Worm (Caenorhabditis elegans): ENCODE measurements around the gene srh-272.

srh-272 gene

DNA sequence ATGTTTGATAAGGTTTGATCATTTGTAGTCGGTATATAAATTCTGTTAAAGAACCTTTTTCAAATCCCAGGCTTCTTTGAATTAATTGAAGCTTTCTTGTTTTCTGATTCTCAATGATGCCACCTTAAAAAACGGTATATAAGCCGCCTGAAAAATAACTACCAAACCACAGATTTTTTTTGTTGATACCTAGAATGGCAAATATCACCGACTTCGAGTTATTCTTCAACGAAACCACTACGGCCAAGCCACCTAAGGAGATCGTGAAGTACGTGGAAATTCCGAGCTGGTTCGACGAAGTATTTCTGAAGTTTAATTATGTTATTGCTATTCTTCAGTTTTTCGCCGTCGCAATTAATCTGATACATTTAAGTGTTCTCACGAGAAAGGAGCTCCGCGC is 32.3 kb upstream of the srh-272 start, which contains the start of gene srw-2:
Gene srw-2, plus strand, starts transcription at position 62 of the 400 bp plus-strand sequence.
- no peak for TF ChIP-seq zip-8 (tag; optimal IDR thresholded peaks at IDR 0.05)
- no peak for TF ChIP-seq lsy-2 (tag; optimal IDR thresholded peaks at IDR 0.05)
- no peak for TF ChIP-seq ham-2 (GFP tag; optimal IDR thresholded peaks at IDR 0.05)
- TF ChIP-seq elt-3 (tag; optimal IDR thresholded peaks at IDR 0.05), result no peak
- no peak for TF ChIP-seq sptf-1 (tag; optimal IDR thresholded peaks at IDR 0.05)
- no peak for TF ChIP-seq ceh-83 (GFP tag; optimal IDR thresholded peaks at IDR 0.05)
- TF ChIP-seq unc-120 (tag; optimal IDR thresholded peaks at IDR 0.05; ENCODE audit: poor library complexity, severe bottlenecking), result no peak
- TF ChIP-seq flh-1 (GFP tag; optimal IDR thresholded peaks at IDR 0.05), result no peak
- TF ChIP-seq elt-1 (tag; optimal IDR thresholded peaks at IDR 0.05; ENCODE audit: borderline replicate concordance, insufficient read depth), result no peak
- no peak for TF ChIP-seq ceh-39 (tag; optimal IDR thresholded peaks at IDR 0.05)
- TF ChIP-seq nhr-237 (tag; optimal IDR thresholded peaks at IDR 0.05), result no peak
- TF ChIP-seq blmp-1 (tag; optimal IDR thresholded peaks at IDR 0.05), result no peak
- TF ChIP-seq lin-32 (GFP tag; optimal IDR thresholded peaks at IDR 0.05), result no peak

DNA sequence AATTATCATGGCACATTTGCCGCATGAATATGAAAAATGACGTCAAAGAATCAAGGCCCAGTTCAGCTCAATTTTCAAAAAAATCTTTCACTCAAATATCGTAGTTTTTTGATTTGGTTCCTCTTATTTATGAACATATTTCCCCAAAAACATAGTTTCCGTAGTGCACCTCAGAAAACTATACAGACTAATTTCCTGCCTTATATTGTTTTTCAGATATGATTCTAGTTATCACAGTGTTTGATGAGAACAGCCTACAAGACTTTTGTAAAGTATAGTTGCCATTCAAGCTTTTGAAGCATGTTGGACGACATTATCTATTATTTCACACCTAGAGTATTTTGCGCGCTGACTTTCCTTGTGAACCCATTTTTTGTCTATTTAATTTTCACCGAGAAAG is 30.5 kb upstream of the srh-272 start, which contains the start of gene srj-50:
Gene srj-50, plus strand, starts transcription at position 301 of the 400 bp plus-strand sequence.
- TF ChIP-seq pha-4 (tag; optimal IDR thresholded peaks at IDR 0.05) (no peak), hlh-1 (tag; optimal IDR thresholded peaks at IDR 0.05) (no peak), nhr-12 (tag; optimal IDR thresholded peaks at IDR 0.05) (no peak), mls-2 (tag; optimal IDR thresholded peaks at IDR 0.05) (no peak), drap-1 (GFP tag; optimal IDR thresholded peaks at IDR 0.05) (no peak), ceh-43 (GFP tag; optimal IDR thresholded peaks at IDR 0.05) (no peak), mep-1 (tag; optimal IDR thresholded peaks at IDR 0.05) (no peak), unc-62 (GFP tag; optimal IDR thresholded peaks at IDR 0.05) (no peak), ztf-11 (tag; optimal IDR thresholded peaks at IDR 0.05) (no peak), nhr-237 (tag; optimal IDR thresholded peaks at IDR 0.05) (no peak), ham-2 (GFP tag; optimal IDR thresholded peaks at IDR 0.05) (no peak), lin-32 (GFP tag; optimal IDR thresholded peaks at IDR 0.05) (no peak), sem-2 (GFP tag; optimal IDR thresholded peaks at IDR 0.05) (no peak)

DNA sequence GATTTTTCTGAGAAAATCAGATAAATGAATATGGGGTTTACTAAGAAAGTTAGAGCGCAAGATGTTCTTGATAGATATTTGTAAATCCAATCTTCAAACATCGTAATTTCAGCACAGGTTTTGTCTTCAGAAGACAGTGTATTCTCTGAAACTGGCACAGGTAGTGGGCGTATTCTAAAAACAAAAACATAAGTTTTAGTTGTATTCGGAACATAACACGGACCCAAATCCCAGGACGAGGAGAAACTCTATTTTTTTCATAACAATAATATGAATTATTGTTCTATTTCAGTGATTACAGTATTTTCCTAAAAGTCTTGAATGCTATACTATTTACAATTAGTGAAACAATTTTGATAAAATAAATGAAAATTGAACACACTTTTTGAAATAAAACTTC is 26.6 kb upstream of the srh-272 start, which contains the start of gene srj-45:
Gene srj-45, minus strand, starts transcription at position 101 of the 400 bp plus-strand sequence.
- TF ChIP-seq mep-1 (tag; optimal IDR thresholded peaks at IDR 0.05) (no peak), ztf-11 (tag; optimal IDR thresholded peaks at IDR 0.05) (no peak), flh-1 (GFP tag; optimal IDR thresholded peaks at IDR 0.05) (no peak), lin-13 (tag; optimal IDR thresholded peaks at IDR 0.05) (no peak), nhr-237 (tag; optimal IDR thresholded peaks at IDR 0.05) (no peak), elt-1 (tag; optimal IDR thresholded peaks at IDR 0.05; ENCODE audit: borderline replicate concordance, insufficient read depth) (no peak)

DNA sequence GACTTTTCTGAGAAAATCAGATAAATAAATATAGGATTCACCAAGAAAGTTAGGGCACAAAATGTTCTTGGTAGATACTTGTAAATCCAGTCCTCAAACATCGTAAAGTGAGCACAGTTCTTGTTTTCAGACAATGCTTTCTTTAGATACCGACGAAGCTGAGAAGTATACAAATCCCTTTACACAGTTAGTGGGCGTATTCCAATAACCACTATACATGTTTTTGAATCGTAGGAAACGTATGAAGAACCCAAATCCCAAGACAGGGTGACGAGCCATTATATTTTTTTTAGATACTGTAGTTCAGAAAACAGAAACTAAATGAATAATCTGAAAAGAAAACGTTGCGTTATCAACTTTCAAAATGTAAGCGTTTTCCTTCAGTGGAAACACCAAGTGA is 17.4 kb upstream of the srh-272 start, which contains the start of gene srj-44:
Gene srj-44, minus strand, starts transcription at position 101 of the 400 bp plus-strand sequence.
- TF ChIP-seq mab-5 (tag; optimal IDR thresholded peaks at IDR 0.05) (no peak), ceh-39 (tag; optimal IDR thresholded peaks at IDR 0.05) (no peak)

DNA sequence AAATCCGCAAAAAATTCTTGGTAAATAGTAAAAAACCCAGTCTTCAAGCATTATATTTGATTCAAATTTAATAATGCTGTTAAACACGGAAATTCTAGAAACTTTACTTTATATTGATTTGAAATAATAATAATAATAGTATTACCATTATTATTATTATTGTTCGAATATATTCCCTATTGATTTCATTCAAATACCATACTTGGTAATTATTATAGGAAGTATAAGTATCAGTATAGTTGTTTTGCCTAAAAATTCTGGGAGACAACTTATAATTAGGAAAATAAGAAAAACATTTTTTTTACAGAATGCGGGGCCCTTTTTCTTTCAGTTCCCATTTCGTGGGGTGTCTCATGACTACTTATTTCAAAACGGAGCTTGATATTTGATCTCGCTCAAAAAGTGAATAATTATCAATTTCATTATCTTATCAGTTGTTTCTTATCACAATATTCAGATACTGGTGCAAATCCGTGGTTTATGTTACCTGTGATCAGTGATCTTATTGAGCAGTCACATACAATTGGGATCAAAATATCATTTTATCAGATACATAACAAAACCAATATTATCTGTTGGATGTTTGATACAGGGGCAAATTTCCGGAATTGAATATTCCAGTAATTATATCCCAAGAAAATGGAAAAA is 14.7 kb upstream of the srh-272 start, which contains the start of gene srj-49:
Gene srj-49, minus strand, starts transcription at position 51 of the 648 bp plus-strand sequence.
- TF ChIP-seq snpc-4 (tag; optimal IDR thresholded peaks at IDR 0.05) (no peak), elt-1 (tag; optimal IDR thresholded peaks at IDR 0.05; ENCODE audit: borderline replicate concordance, insufficient read depth) (no peak), cnd-1 (tag; optimal IDR thresholded peaks at IDR 0.05) (no peak), ces-1 (GFP tag; optimal IDR thresholded peaks at IDR 0.05) (no peak), ceh-39 (tag; optimal IDR thresholded peaks at IDR 0.05) (no peak), tbx-8 (GFP tag; optimal IDR thresholded peaks at IDR 0.05) (no peak), unc-39 (tag; optimal IDR thresholded peaks at IDR 0.05) (no peak), sem-2 (GFP tag; optimal IDR thresholded peaks at IDR 0.05) (no peak), ztf-11 (tag; optimal IDR thresholded peaks at IDR 0.05) (no peak), ham-2 (GFP tag; optimal IDR thresholded peaks at IDR 0.05) (no peak), blmp-1 (tag; optimal IDR thresholded peaks at IDR 0.05) (no peak), nhr-2 (tag; optimal IDR thresholded peaks at IDR 0.05) (no peak), pha-4 (tag; optimal IDR thresholded peaks at IDR 0.05) (no peak), lin-13 (tag; optimal IDR thresholded peaks at IDR 0.05) (no peak), nhr-28 (tag; optimal IDR thresholded peaks at IDR 0.05) (no peak), elt-3 (tag; optimal IDR thresholded peaks at IDR 0.05) (no peak), ceh-83 (GFP tag; optimal IDR thresholded peaks at IDR 0.05) (no peak), zip-8 (tag; optimal IDR thresholded peaks at IDR 0.05) (no peak), M03D4.4 (tag; optimal IDR thresholded peaks at IDR 0.05) (no peak)

All from whole organism, mixed stage, embryonic.